Worm (Caenorhabditis elegans) whole organism, L1 larva: ENCODE data around the gene B0238.12.

Source experiments
- C04F5.9 ChIP-seq: sonication (generic microtip); optimal IDR thresholded peaks from 2 replicates; lab custom pipeline; 2016; ENCODE audit warnings: missing genetic modification characterization, missing compliant biosample characterization
- C16A3.4 ChIP-seq: fragments of 150-350 bp; optimal IDR thresholded peaks from 2 replicates; lab custom pipeline; 2014; ENCODE audit warnings: missing biosample characterization, missing genetic modification characterization
- F16B12.6 ChIP-seq: fragments of 150-350 bp; optimal IDR thresholded peaks from 2 replicates; lab custom pipeline; 2014; ENCODE audit warnings: missing biosample characterization, missing genetic modification characterization
- Y116A8C.19 ChIP-seq: sonication (generic microtip); optimal IDR thresholded peaks from 2 replicates; lab custom pipeline; 2016; ENCODE audit warnings: missing compliant biosample characterization, missing genetic modification characterization, borderline replicate concordance
- aly-2 ChIP-seq: fragments of 150-350 bp; optimal IDR thresholded peaks from 2 replicates; lab custom pipeline; 2014; ENCODE audit warnings: missing biosample characterization, missing genetic modification characterization
- ceh-63 ChIP-seq: fragments of 200-800 bp; sonication (Bioruptor generic); optimal IDR thresholded peaks from 2 replicates; lab custom pipeline; 2018; ENCODE audit warnings: mild to moderate bottlenecking, missing genetic modification characterization, missing compliant biosample characterization
- ceh-82 ChIP-seq, 3 experiments: fragments of 150-350 bp in 1 of 3; sonication (generic microtip) in 2 of 3; optimal IDR thresholded peaks; 2 replicates each; lab custom pipeline; 2014 to 2017; ENCODE audit warnings: missing biosample characterization in 3 of 3, missing genetic modification characterization in 3 of 3
- ceh-88 ChIP-seq: fragments of 200-800 bp; sonication (Bioruptor generic); IDR thresholded peaks from 2 replicates; pipeline ENCODE4 v1.3.6; 2022; ENCODE audit warnings: missing genetic modification characterization, missing compliant biosample characterization
- ceh-90 ChIP-seq: sonication (generic microtip); optimal IDR thresholded peaks from 2 replicates; lab custom pipeline; 2016; ENCODE audit warnings: missing genetic modification characterization, missing compliant biosample characterization
- dsc-1 ChIP-seq: sonication (generic microtip); optimal IDR thresholded peaks from 2 replicates; lab custom pipeline; 2016; ENCODE audit warnings: mild to moderate bottlenecking, missing genetic modification characterization, missing compliant biosample characterization
- ets-5 ChIP-seq: fragments of 200-800 bp; sonication (Bioruptor generic); IDR thresholded peaks from 2 replicates; pipeline ENCODE4 v1.3.6; 2022; ENCODE audit warnings: missing genetic modification characterization, missing compliant biosample characterization
- hlh-17 ChIP-seq: fragments of 200-800 bp; sonication (Bioruptor generic); optimal IDR thresholded peaks from 2 replicates; lab custom pipeline; 2018; ENCODE audit warnings: missing genetic modification characterization, mild to moderate bottlenecking, missing compliant biosample characterization, moderate library complexity, borderline replicate concordance
- hlh-4 ChIP-seq: sonication (generic microtip); optimal IDR thresholded peaks from 2 replicates; lab custom pipeline; 2016; ENCODE audit warnings: mild to moderate bottlenecking, missing genetic modification characterization, missing compliant biosample characterization
- isw-1 ChIP-seq: fragments of 200-800 bp; sonication (Bioruptor generic); IDR thresholded peaks from 2 replicates; pipeline ENCODE4 v1.3.6; 2022; ENCODE audit warnings: missing genetic modification characterization, missing compliant biosample characterization
- lin-13 ChIP-seq: fragments of 150-350 bp; optimal IDR thresholded peaks from 2 replicates; lab custom pipeline; 2014; ENCODE audit warnings: missing biosample characterization, missing genetic modification reagents, missing genetic modification characterization
- lin-15B ChIP-seq: fragments of 150-350 bp; sonication (generic microtip); optimal IDR thresholded peaks from 3 replicates; lab custom pipeline; 2014; ENCODE audit warnings: missing biosample characterization, missing genetic modification characterization
- lin-39 ChIP-seq: fragments of 150-350 bp; optimal IDR thresholded peaks from 2 replicates; lab custom pipeline; 2014; ENCODE audit warnings: missing biosample characterization, missing genetic modification reagents, missing genetic modification characterization
- mab-9 ChIP-seq: fragments of 200-800 bp; sonication (Bioruptor generic); IDR thresholded peaks from 2 replicates; pipeline ENCODE4 v1.3.6; 2022; ENCODE audit warnings: missing genetic modification reagents, missing genetic modification characterization, missing compliant biosample characterization
- nhr-12 ChIP-seq: sonication (generic microtip); optimal IDR thresholded peaks from 2 replicates; lab custom pipeline; 2017; ENCODE audit warnings: missing biosample characterization, missing genetic modification characterization
- nhr-19 ChIP-seq: fragments of 200-800 bp; sonication (Bioruptor generic); conservative IDR thresholded peaks from 2 replicates; pipeline ENCODE4 v1.3.6; 2022; ENCODE audit warnings: missing genetic modification characterization, missing compliant biosample characterization
- nhr-76 ChIP-seq: sonication (generic microtip); optimal IDR thresholded peaks from 2 replicates; lab custom pipeline; 2017; ENCODE audit warnings: missing biosample characterization, missing genetic modification characterization
- nhr-84 ChIP-seq: sonication (generic microtip); optimal IDR thresholded peaks from 2 replicates; lab custom pipeline; 2017; ENCODE audit warnings: missing biosample characterization, missing genetic modification characterization
- nhr-85 ChIP-seq: sonication (generic microtip); peaks from one replicate; lab custom pipeline; 2016; ENCODE audit warnings: missing genetic modification characterization, inconsistent platforms, missing compliant biosample characterization
- pag-3 ChIP-seq: sonication (generic microtip); optimal IDR thresholded peaks from 2 replicates; lab custom pipeline; 2017; ENCODE audit warnings: missing genetic modification characterization, mild to moderate bottlenecking, missing compliant biosample characterization, antibody characterized with exemption, borderline replicate concordance; ENCODE audit not compliant: insufficient read depth
- pax-3 ChIP-seq: fragments of 200-800 bp; sonication (Bioruptor generic); optimal IDR thresholded peaks from 2 replicates; lab custom pipeline; 2018; ENCODE audit warnings: mild to moderate bottlenecking, missing genetic modification characterization, moderate library complexity, missing compliant biosample characterization
- pqm-1 ChIP-seq: sonication (generic microtip); optimal IDR thresholded peaks from 3 replicates; lab custom pipeline; 2017; ENCODE audit warnings: missing biosample characterization, missing genetic modification characterization
- rnt-1 ChIP-seq: sonication (generic microtip); optimal IDR thresholded peaks from 2 replicates; lab custom pipeline; 2016; ENCODE audit warnings: mild to moderate bottlenecking, missing genetic modification characterization, moderate library complexity, missing compliant biosample characterization
- snu-23 ChIP-seq: sonication (generic microtip); optimal IDR thresholded peaks from 2 replicates; lab custom pipeline; 2016; ENCODE audit warnings: missing genetic modification characterization, missing compliant biosample characterization
- sox-4 ChIP-seq: sonication (generic microtip); optimal IDR thresholded peaks from 2 replicates; lab custom pipeline; 2016; ENCODE audit warnings: missing genetic modification characterization, missing compliant biosample characterization
- sup-37 ChIP-seq: fragments of 200-800 bp; sonication (Bioruptor generic); optimal IDR thresholded peaks from 2 replicates; lab custom pipeline; 2018; ENCODE audit warnings: mild to moderate bottlenecking, missing genetic modification characterization, missing compliant biosample characterization
- swsn-7 ChIP-seq: sonication (generic microtip); optimal IDR thresholded peaks from 2 replicates; lab custom pipeline; 2016; ENCODE audit warnings: missing genetic modification characterization, missing compliant biosample characterization
- tbx-2 ChIP-seq: sonication (generic microtip); optimal IDR thresholded peaks from 2 replicates; lab custom pipeline; 2016; ENCODE audit warnings: missing genetic modification characterization, missing compliant biosample characterization
- tlp-1 ChIP-seq: fragments of 150-350 bp; optimal IDR thresholded peaks from 2 replicates; lab custom pipeline; 2014; ENCODE audit warnings: missing biosample characterization, missing genetic modification characterization
- unc-62 ChIP-seq: fragments of 150-350 bp; optimal IDR thresholded peaks from 2 replicates; lab custom pipeline; 2014; ENCODE audit warnings: missing biosample characterization, missing genetic modification reagents, missing genetic modification characterization
- unc-86 ChIP-seq: sonication (generic microtip); optimal IDR thresholded peaks from 2 replicates; lab custom pipeline; 2016; ENCODE audit warnings: missing genetic modification characterization, missing compliant biosample characterization
- unc-98 ChIP-seq: fragments of 200-800 bp; sonication (Bioruptor generic); IDR thresholded peaks from 2 replicates; pipeline ENCODE4 v1.3.6; 2022; ENCODE audit warnings: missing genetic modification characterization, missing compliant biosample characterization
- zag-1 ChIP-seq: fragments of 150-350 bp; optimal IDR thresholded peaks from 2 replicates; lab custom pipeline; 2014; ENCODE audit warnings: missing biosample characterization, missing genetic modification characterization
- zip-4 ChIP-seq: fragments of 200-800 bp; sonication (Bioruptor generic); optimal IDR thresholded peaks from 2 replicates; lab custom pipeline; 2018; ENCODE audit warnings: mild to moderate bottlenecking, missing genetic modification characterization, moderate library complexity, missing compliant biosample characterization
- ztf-11 ChIP-seq, 2 experiments: sonication (generic microtip); optimal IDR thresholded peaks; 2 replicates each; lab custom pipeline; 2016 to 2017; ENCODE audit warnings: missing genetic modification characterization in 2 of 2, missing biosample characterization in 1 of 2, missing compliant biosample characterization in 1 of 2
- ztf-4 ChIP-seq: fragments of 150-350 bp; optimal IDR thresholded peaks from 2 replicates; lab custom pipeline; 2014; ENCODE audit warnings: missing biosample characterization, missing genetic modification characterization

The B0238.12 gene

ce11 chrV:5243036-5243435, 22.6 kb upstream of the B0238.12 start, which contains the start of gene cest-35.1:
TSS of gene cest-35.1 (minus strand) at chrV:5243136.
- TF ChIP-seq ets-5 (GFP tag; lab: Robert Waterston, UW), result no peak
- TF ChIP-seq swsn-7, result no peak
- TF ChIP-seq lin-15B, result no peak
- no peak for TF ChIP-seq snu-23 (GFP tag; lab: Kevin White, UChicago)
- no peak for TF ChIP-seq nhr-76 (tag; lab: Kevin White, UChicago)
- no peak for TF ChIP-seq tbx-2 (tag; lab: Kevin White, UChicago)
- no peak for TF ChIP-seq ceh-63 (GFP tag; lab: Kevin White, UChicago)
- TF ChIP-seq unc-62 (GFP tag; lab: Kevin White, UChicago), result no peak
- no peak for TF ChIP-seq nhr-85 (tag; lab: Kevin White, UChicago)
- no peak for TF ChIP-seq nhr-19 (GFP tag; lab: Robert Waterston, UW)
- no peak for TF ChIP-seq aly-2 (tag; lab: Kevin White, UChicago)
- no peak for TF ChIP-seq isw-1 (GFP tag; lab: Robert Waterston, UW)
- TF ChIP-seq F16B12.6 (tag; lab: Kevin White, UChicago), result no peak
- no peak for TF ChIP-seq tlp-1 (tag; lab: Kevin White, UChicago)
- TF ChIP-seq unc-98 (GFP tag; lab: Robert Waterston, UW), result no peak
- TF ChIP-seq sup-37, result no peak
- no peak for TF ChIP-seq pag-3 (tag; lab: Kevin White, UChicago)

- TF ChIP-seq nhr-12 (no peak), snu-23 (GFP tag; lab: Kevin White, UChicago) (no peak), lin-39 (tag; lab: Kevin White, UChicago) (no peak), dsc-1 (no peak)
Observed at ce11 chrV:5252016-5252415, 13.6 kb upstream of the B0238.12 start, which contains the start of gene srt-68. TSS of gene srt-68 (minus strand) at chrV:5252116.

ce11 chrV:5257358-5257757, 8.3 kb upstream of the B0238.12 start, which contains the start of gene srt-67:
TSS of gene srt-67 (minus strand) at chrV:5257458.
- TF ChIP-seq unc-86 (no peak), nhr-12 (no peak), hlh-17 (no peak), ceh-82 (tag; optimal IDR thresholded peaks at IDR 0.05; lab: Kevin White, UChicago) (no peak), ceh-88 (GFP tag; lab: Robert Waterston, UW) (no peak), zip-4 (GFP tag; lab: Kevin White, UChicago) (no peak), zag-1 (tag; lab: Kevin White, UChicago) (no peak), Y116A8C.19 (no peak), ztf-11 (tag; optimal IDR thresholded peaks at IDR 0.05; lab: Kevin White, UChicago) (no peak)
- TF ChIP-seq, all 84 proteins: peak for 0

- no peak for TF ChIP-seq ceh-90
- TF ChIP-seq, all 84 proteins: peak for 0
Observed at ce11 chrV:5259448-5259847, 6.2 kb upstream of the B0238.12 start, which contains the start of gene srt-70. TSS of gene srt-70 (minus strand) at chrV:5259548.

- TF ChIP-seq mab-9 (GFP tag; lab: Robert Waterston, UW) (no peak), F16B12.6 (tag; lab: Kevin White, UChicago) (no peak), sox-4 (no peak), nhr-84 (no peak), hlh-4 (no peak), aly-2 (tag; lab: Kevin White, UChicago) (no peak), Y116A8C.19 (no peak), ztf-4 (tag; lab: Kevin White, UChicago) (no peak), pax-3 (tag; lab: Kevin White, UChicago) (no peak), rnt-1 (tag; lab: Kevin White, UChicago) (no peak), C16A3.4 (no peak), ceh-88 (GFP tag; lab: Robert Waterston, UW) (no peak), zip-4 (GFP tag; lab: Kevin White, UChicago) (no peak), lin-13 (no peak), lin-15B (no peak), C04F5.9 (no peak), ceh-82 (tag; optimal IDR thresholded peaks at IDR 0.05; lab: Kevin White, UChicago) (no peak), pqm-1 (tag; lab: Kevin White, UChicago) (no peak)
Observed at ce11 chrV:5262999-5263398, 2.6 kb upstream of the B0238.12 start, which contains the start of gene cest-30. TSS of gene cest-30 (minus strand) at chrV:5263099.
